Fruit fly (Drosophila melanogaster) whole organism, embryonic: ENCODE data around the gene Tace.
A peak's percentile ranks its signal among the peaks of the same experiment; 100 is the strongest.

Experiments
- Asciz ChIP-seq: fragments of 200-800 bp; sonication (Bioruptor generic); optimal IDR thresholded peaks from 2 replicates; lab custom pipeline; 2017; ENCODE audit warnings: missing biosample characterization, mild to moderate bottlenecking, missing genetic modification characterization, missing genetic modification reagents
- BtbVII ChIP-seq: fragments of 200-800 bp; sonication (Bioruptor generic); optimal IDR thresholded peaks from 3 replicates; lab custom pipeline; 2017; ENCODE audit warnings: missing biosample characterization, mild to moderate bottlenecking, missing genetic modification characterization
- CG10321 ChIP-seq: fragments of 200-800 bp; sonication (Bioruptor generic); IDR thresholded peaks from 2 replicates; pipeline ENCODE4 v1.3.6; 2022; ENCODE audit warnings: missing biosample characterization, missing genetic modification characterization
- CG11695 ChIP-seq: fragments of 200-800 bp; sonication (Bioruptor generic); IDR thresholded peaks from 3 replicates; pipeline ENCODE4 v1.3.6; 2022; ENCODE audit warnings: missing biosample characterization, missing genetic modification characterization
- CG14050 ChIP-seq: fragments of 200-800 bp; sonication (Bioruptor generic); IDR thresholded peaks from 3 replicates; pipeline ENCODE4 v1.3.6; 2022; ENCODE audit warnings: missing biosample characterization, missing genetic modification characterization
- CG14710 ChIP-seq: fragments of 200-800 bp; sonication (Bioruptor generic); optimal IDR thresholded peaks from 3 replicates; lab custom pipeline; 2019; ENCODE audit warnings: missing biosample characterization, mild to moderate bottlenecking, missing genetic modification characterization, moderate library complexity
- CG14860 ChIP-seq: fragments of 200-800 bp; sonication (Bioruptor generic); IDR thresholded peaks from 3 replicates; pipeline ENCODE4 v1.3.6; 2022; ENCODE audit warnings: missing biosample characterization, missing genetic modification characterization; ENCODE audit not compliant: partially characterized antibody
- CG14965 ChIP-seq: fragments of 200-800 bp; sonication (Bioruptor generic); optimal IDR thresholded peaks from 2 replicates; lab custom pipeline; 2016; ENCODE audit warnings: missing biosample characterization, missing genetic modification characterization, borderline replicate concordance
- CG15479 ChIP-seq: fragments of 200-800 bp; sonication (Bioruptor generic); optimal IDR thresholded peaks from 3 replicates; lab custom pipeline; 2019; ENCODE audit warnings: missing biosample characterization, mild to moderate bottlenecking, missing genetic modification characterization, moderate library complexity
- CG15514 ChIP-seq: fragments of 200-800 bp; sonication (Bioruptor generic); optimal IDR thresholded peaks from 3 replicates; lab custom pipeline; 2017; ENCODE audit warnings: missing biosample characterization, missing genetic modification characterization, mild to moderate bottlenecking, moderate library complexity, missing genetic modification reagents
- CG1603 ChIP-seq: fragments of 200-800 bp; sonication (Bioruptor generic); optimal IDR thresholded peaks from 2 replicates; lab custom pipeline; 2019; ENCODE audit warnings: missing biosample characterization, mild to moderate bottlenecking, missing genetic modification characterization, moderate library complexity
- CG1647 ChIP-seq: fragments of 200-800 bp; sonication (Bioruptor generic); optimal IDR thresholded peaks from 3 replicates; lab custom pipeline; 2016; ENCODE audit warnings: missing biosample characterization, missing genetic modification characterization
- CG2202 ChIP-seq: fragments of 200-800 bp; sonication (Bioruptor generic); optimal IDR thresholded peaks from 2 replicates; lab custom pipeline; 2018; ENCODE audit warnings: missing biosample characterization, mild to moderate bottlenecking, missing genetic modification characterization
- CG30431 ChIP-seq: fragments of 200-800 bp; sonication (Bioruptor generic); optimal IDR thresholded peaks from 2 replicates; lab custom pipeline; 2017; ENCODE audit warnings: missing biosample characterization, missing genetic modification characterization
- CG3407 ChIP-seq: fragments of 200-800 bp; sonication (Bioruptor generic); optimal IDR thresholded peaks from 2 replicates; lab custom pipeline; 2018; ENCODE audit warnings: missing biosample characterization, mild to moderate bottlenecking, missing genetic modification characterization
- CG34224 ChIP-seq: fragments of 200-800 bp; sonication (Bioruptor generic); IDR thresholded peaks from 3 replicates; pipeline ENCODE4 v1.3.6; 2022; ENCODE audit warnings: missing biosample characterization, missing genetic modification characterization; ENCODE audit not compliant: partially characterized antibody
- CG4820 ChIP-seq: fragments of 200-800 bp; sonication (Bioruptor generic); optimal IDR thresholded peaks from 3 replicates; lab custom pipeline; 2016; ENCODE audit warnings: missing biosample characterization, missing genetic modification characterization
- CG6175 ChIP-seq: fragments of 200-800 bp; sonication (Bioruptor generic); IDR thresholded peaks from 3 replicates; pipeline ENCODE4 v1.3.6; 2022; ENCODE audit warnings: missing biosample characterization, missing genetic modification characterization
- CG8089 ChIP-seq: fragments of 200-800 bp; sonication (Bioruptor generic); optimal IDR thresholded peaks from 3 replicates; lab custom pipeline; 2016; ENCODE audit warnings: missing biosample characterization, missing genetic modification characterization
- CG9817 ChIP-seq: fragments of 200-800 bp; sonication (Bioruptor generic); optimal IDR thresholded peaks from 2 replicates; lab custom pipeline; 2018; ENCODE audit warnings: missing biosample characterization, mild to moderate bottlenecking, missing genetic modification characterization, moderate library complexity
- Dip2 ChIP-seq: fragments of 200-800 bp; sonication (Bioruptor generic); IDR thresholded peaks from 2 replicates; pipeline ENCODE4 v1.3.6; 2022; ENCODE audit warnings: missing biosample characterization, missing genetic modification characterization
- Doc3 ChIP-seq: fragments of 200-800 bp; sonication (Bioruptor generic); IDR thresholded peaks from 3 replicates; pipeline ENCODE4 v1.3.6; 2022; ENCODE audit warnings: missing biosample characterization, missing genetic modification characterization; ENCODE audit not compliant: partially characterized antibody
- HHEX ChIP-seq: fragments of 200-800 bp; sonication (Bioruptor generic); optimal IDR thresholded peaks from 3 replicates; lab custom pipeline; 2017; ENCODE audit warnings: missing biosample characterization, mild to moderate bottlenecking, missing genetic modification characterization, missing genetic modification reagents
- Mad ChIP-seq: fragments of 200-800 bp; sonication (Bioruptor generic); optimal IDR thresholded peaks from 2 replicates; lab custom pipeline; 2016; ENCODE audit warnings: missing biosample characterization, missing genetic modification characterization
- Neu2 ChIP-seq: fragments of 200-800 bp; sonication (Bioruptor generic); optimal IDR thresholded peaks from 3 replicates; lab custom pipeline; 2016; ENCODE audit warnings: missing biosample characterization, missing genetic modification characterization, borderline replicate concordance
- Ravus ChIP-seq: fragments of 200-800 bp; sonication (Bioruptor generic); IDR thresholded peaks from 2 replicates; pipeline ENCODE4 v1.3.6; 2022; ENCODE audit warnings: missing biosample characterization, missing genetic modification characterization
- Spps ChIP-seq: fragments of 200-800 bp; sonication (Bioruptor generic); optimal IDR thresholded peaks from 2 replicates; lab custom pipeline; 2018; ENCODE audit warnings: missing biosample characterization, mild to moderate bottlenecking, missing genetic modification characterization
- Xrp1 ChIP-seq: fragments of 200-800 bp; sonication (Bioruptor generic); IDR thresholded peaks from 2 replicates; pipeline ENCODE4 v1.3.6; 2022; ENCODE audit warnings: missing biosample characterization, missing genetic modification characterization
- ab ChIP-seq: fragments of 200-800 bp; sonication (Bioruptor generic); optimal IDR thresholded peaks from 2 replicates; lab custom pipeline; 2016; ENCODE audit warnings: missing biosample characterization, missing genetic modification characterization
- ac ChIP-seq: fragments of 200-800 bp; sonication (Bioruptor generic); optimal IDR thresholded peaks from 3 replicates; lab custom pipeline; 2017; ENCODE audit warnings: missing biosample characterization, mild to moderate bottlenecking, missing genetic modification characterization
- amos ChIP-seq: fragments of 200-800 bp; sonication (Bioruptor generic); IDR thresholded peaks from 2 replicates; pipeline ENCODE4 v1.3.6; 2022; ENCODE audit warnings: missing biosample characterization, missing genetic modification characterization; ENCODE audit not compliant: partially characterized antibody
- ash1 ChIP-seq: fragments of 200-800 bp; sonication (Bioruptor generic); optimal IDR thresholded peaks from 2 replicates; lab custom pipeline; 2018; ENCODE audit warnings: missing biosample characterization, mild to moderate bottlenecking, missing genetic modification characterization
- caup ChIP-seq: fragments of 200-800 bp; sonication (Bioruptor generic); optimal IDR thresholded peaks from 3 replicates; lab custom pipeline; 2017; ENCODE audit warnings: missing biosample characterization, mild to moderate bottlenecking, missing genetic modification characterization, moderate library complexity; ENCODE audit not compliant: severe bottlenecking
- chinmo ChIP-seq: fragments of 200-800 bp; sonication (Bioruptor generic); IDR thresholded peaks from 4 replicates; pipeline ENCODE4 v1.3.6; 2022; ENCODE audit warnings: missing biosample characterization, missing genetic modification characterization; ENCODE audit not compliant: partially characterized antibody
- da ChIP-seq: fragments of 200-800 bp; sonication (Bioruptor generic); optimal IDR thresholded peaks from 2 replicates; lab custom pipeline; 2016; ENCODE audit warnings: missing biosample characterization, missing genetic modification characterization
- ftz-f1 ChIP-seq: fragments of 200-800 bp; sonication (Bioruptor generic); optimal IDR thresholded peaks from 2 replicates; lab custom pipeline; 2016; ENCODE audit warnings: missing biosample characterization, missing genetic modification characterization
- gem ChIP-seq: fragments of 200-800 bp; sonication (Bioruptor generic); optimal IDR thresholded peaks from 2 replicates; lab custom pipeline; 2019; ENCODE audit warnings: missing biosample characterization, mild to moderate bottlenecking, missing genetic modification characterization, moderate library complexity
- grn ChIP-seq: fragments of 200-800 bp; sonication (Bioruptor generic); optimal IDR thresholded peaks from 3 replicates; lab custom pipeline; 2017; ENCODE audit warnings: missing biosample characterization, missing genetic modification characterization
- hkb ChIP-seq, 2 experiments: fragments of 200-800 bp in 1 of 2; fragments of >200 bp in 1 of 2; sonication (Bioruptor generic) in 1 of 2; IDR thresholded peaks in 1 of 2; optimal IDR thresholded peaks in 1 of 2; 2 replicates each; pipeline versions ENCODE4 v1.3.6 to Lab custom; 2017 to 2022; ENCODE audit warnings: missing biosample characterization in 1 of 2, missing genetic modification characterization in 1 of 2
- hth ChIP-seq: fragments of >200 bp; optimal IDR thresholded peaks from 2 replicates; lab custom pipeline; 2017; ENCODE audit warnings: inconsistent platforms
- klu ChIP-seq: fragments of 200-800 bp; sonication (Bioruptor generic); IDR thresholded peaks from 2 replicates; pipeline ENCODE4 v1.3.6; 2022; ENCODE audit warnings: missing biosample characterization, missing genetic modification characterization
- p53 ChIP-seq: fragments of 200-800 bp; sonication (Bioruptor generic); optimal IDR thresholded peaks from 2 replicates; lab custom pipeline; 2016; ENCODE audit warnings: missing biosample characterization, missing genetic modification characterization
- pho ChIP-seq: fragments of 200-800 bp; sonication (Bioruptor generic); optimal IDR thresholded peaks from 2 replicates; lab custom pipeline; 2016; ENCODE audit warnings: missing biosample characterization, missing genetic modification characterization
- pum ChIP-seq: fragments of 200-800 bp; sonication (Bioruptor generic); optimal IDR thresholded peaks from 2 replicates; lab custom pipeline; 2016; ENCODE audit warnings: missing biosample characterization, missing genetic modification characterization
- run ChIP-seq: fragments of 200-800 bp; sonication (Bioruptor generic); optimal IDR thresholded peaks from 3 replicates; lab custom pipeline; 2018; ENCODE audit warnings: missing biosample characterization, mild to moderate bottlenecking, missing genetic modification characterization
- sug ChIP-seq: fragments of 200-800 bp; optimal IDR thresholded peaks from 2 replicates; lab custom pipeline; 2019; ENCODE audit warnings: missing biosample characterization, mild to moderate bottlenecking, missing genetic modification characterization, moderate library complexity
- ttk ChIP-seq: fragments of 200-800 bp; sonication (Bioruptor generic); IDR thresholded peaks from 2 replicates; pipeline ENCODE4 v2.1.2; 2022; ENCODE audit warnings: missing biosample characterization, missing genetic modification characterization
- unc-4 ChIP-seq: fragments of 200-800 bp; sonication (Bioruptor generic); IDR thresholded peaks from 2 replicates; pipeline ENCODE4 v1.3.6; 2022; ENCODE audit warnings: missing biosample characterization, missing genetic modification characterization; ENCODE audit not compliant: partially characterized antibody
- unpg ChIP-seq: fragments of 200-800 bp; sonication (Bioruptor generic); optimal IDR thresholded peaks from 3 replicates; lab custom pipeline; 2018; ENCODE audit warnings: missing biosample characterization, mild to moderate bottlenecking, missing genetic modification characterization, moderate library complexity

Gene Tace

DNA sequence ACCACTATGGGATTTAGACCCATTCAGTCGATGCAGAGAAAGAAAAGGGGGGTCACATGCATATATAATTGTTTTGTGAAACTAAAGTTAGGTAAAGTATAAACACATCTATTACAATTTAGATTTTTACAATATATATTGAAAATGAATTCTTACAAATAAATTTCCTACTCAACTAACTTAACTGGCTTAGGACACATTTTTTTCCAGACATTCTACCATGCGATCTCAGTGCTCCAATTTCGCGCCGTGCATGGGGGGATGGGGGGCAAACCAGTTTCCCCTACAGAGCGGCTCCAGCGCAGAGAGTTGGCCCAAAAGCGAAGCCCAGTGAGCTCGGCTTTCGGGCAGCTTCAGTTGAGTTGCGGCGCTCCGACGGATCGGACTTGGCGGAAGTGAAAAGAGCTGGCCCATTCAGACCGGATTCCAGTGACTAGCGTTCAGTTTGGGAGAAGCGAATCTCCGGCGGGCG, 17.2 kb upstream of the Tace start, which contains the start of gene CG7896 (continued):
- TF ChIP-seq ash1 (GFP tag; lab: Kevin White, UChicago) (no peak), Spps (tag; lab: Kevin White, UChicago) (peak; percentile 10), ac (GFP tag; lab: Kevin White, UChicago) (no peak), CG14860 (no peak), hkb (optimal IDR thresholded peaks at IDR 0.05; lab: Kevin White, UChicago) (no peak), hkb (GFP tag; IDR thresholded peaks at IDR 0.05; lab: Robert Waterston, UW) (peak; percentile 88), CG1603 (tag; lab: Kevin White, UChicago) (peak; percentile 31), CG2202 (tag; lab: Kevin White, UChicago) (peak; percentile 25), CG9817 (peak; percentile 50), BtbVII (GFP tag; lab: Kevin White, UChicago) (peak; percentile 48), HHEX (GFP tag; lab: Kevin White, UChicago) (peak; percentile 67), chinmo (GFP tag; lab: Robert Waterston, UW) (peak; percentile 86; the same call in 3 of the 4 replicates), CG34224 (GFP tag; lab: Robert Waterston, UW) (no peak), ftz-f1 (GFP tag; lab: Kevin White, UChicago) (no peak), klu (GFP tag; lab: Robert Waterston, UW) (0 out of 2 replicates have a peak, but pooled peaks have one; percentile 37), CG11695 (GFP tag; lab: Robert Waterston, UW) (peak; percentile 83), da (GFP tag; lab: Kevin White, UChicago) (no peak), pho (GFP tag; lab: Kevin White, UChicago) (no peak), hth (lab: Kevin White, UChicago) (no peak), Mad (GFP tag; lab: Kevin White, UChicago) (no peak), Ravus (GFP tag; lab: Robert Waterston, UW) (peak; percentile 16; the same call in 1 of the 2 replicates), CG1647 (GFP tag; lab: Kevin White, UChicago) (no peak), Dip2 (no peak), Neu2 (GFP tag; lab: Kevin White, UChicago) (no peak), CG14710 (tag; lab: Kevin White, UChicago) (peak; percentile 59), CG10321 (GFP tag; lab: Robert Waterston, UW) (0 out of 2 replicates have a peak, but pooled peaks have one; percentile 5), CG3407 (GFP tag; lab: Kevin White, UChicago) (peak; percentile 37), ttk (GFP tag; lab: Robert Waterston, UW) (peak; percentile 78), CG8089 (GFP tag; lab: Kevin White, UChicago) (no peak), unc-4 (GFP tag; lab: Robert Waterston, UW) (no peak), CG15479 (no peak), sug (tag; lab: Kevin White, UChicago) (peak; percentile 53), p53 (no peak), CG6175 (GFP tag; lab: Robert Waterston, UW) (peak; percentile 69; the same call in 1 of the 3 replicates), unpg (peak; percentile 58), Doc3 (GFP tag; lab: Robert Waterston, UW) (0 out of 3 replicates have a peak, but pooled peaks have one; percentile 9), run (tag; lab: Kevin White, UChicago) (no peak), gem (tag; lab: Kevin White, UChicago) (peak; percentile 79), grn (GFP tag; lab: Kevin White, UChicago) (no peak), pum (no peak), Xrp1 (peak; percentile 90), CG30431 (GFP tag; lab: Kevin White, UChicago) (peak; percentile 20), caup (peak; percentile 67), CG15514 (peak; percentile 48), amos (no peak), Asciz (GFP tag; lab: Kevin White, UChicago) (peak; percentile 4), CG14050 (peak; percentile 71; the same call in 2 of the 3 replicates), ab (no peak), CG14965 (no peak), CG4820 (GFP tag; lab: Kevin White, UChicago) (peak; percentile 52)
